Worm (Caenorhabditis elegans) whole organism, L2 larva: ENCODE measurements around the gene F59B2.3.

Experiments used
- C34F6.9 ChIP-seq: fragments of 150-350 bp; optimal IDR thresholded peaks from 2 replicates; lab custom pipeline; 2014; ENCODE audit warnings: missing biosample characterization, missing genetic modification characterization
- F13H6.1 ChIP-seq: sonication (generic microtip); optimal IDR thresholded peaks from 2 replicates; lab custom pipeline; 2016; ENCODE audit warnings: missing genetic modification characterization, missing compliant biosample characterization
- Y55F3AM.14 ChIP-seq: fragments of 200-800 bp; sonication (Bioruptor generic); optimal IDR thresholded peaks from 2 replicates; lab custom pipeline; 2018; ENCODE audit warnings: mild to moderate bottlenecking, missing genetic modification characterization, missing compliant biosample characterization
- ZK546.5 ChIP-seq: sonication (generic microtip); optimal IDR thresholded peaks from 2 replicates; lab custom pipeline; 2017; ENCODE audit warnings: missing biosample characterization, missing genetic modification characterization
- alr-1 ChIP-seq: fragments of 150-350 bp; optimal IDR thresholded peaks from 2 replicates; lab custom pipeline; 2014; ENCODE audit warnings: missing biosample characterization, missing genetic modification characterization
- aly-2 ChIP-seq: fragments of 150-350 bp; optimal IDR thresholded peaks from 2 replicates; lab custom pipeline; 2014; ENCODE audit warnings: missing biosample characterization, missing genetic modification characterization
- ama-1 ChIP-seq: fragments of 150-350 bp; optimal IDR thresholded peaks from 2 replicates; lab custom pipeline; 2018; ENCODE audit warnings: inconsistent platforms
- ceh-16 ChIP-seq: fragments of 150-350 bp; optimal IDR thresholded peaks from 2 replicates; lab custom pipeline; 2014; ENCODE audit warnings: missing biosample characterization, missing genetic modification characterization
- ceh-82 ChIP-seq: fragments of 150-350 bp; optimal IDR thresholded peaks from 2 replicates; lab custom pipeline; 2014; ENCODE audit warnings: missing biosample characterization, missing genetic modification characterization
- crh-2 ChIP-seq: sonication (generic microtip); optimal IDR thresholded peaks from 2 replicates; lab custom pipeline; 2017; ENCODE audit warnings: missing biosample characterization, missing genetic modification characterization
- dmd-4 ChIP-seq: sonication (generic microtip); optimal IDR thresholded peaks from 2 replicates; lab custom pipeline; 2017; ENCODE audit warnings: missing biosample characterization, missing genetic modification characterization
- egl-27 ChIP-seq: sonication (generic microtip); optimal IDR thresholded peaks from 3 replicates; lab custom pipeline; 2017; ENCODE audit warnings: missing biosample characterization, missing genetic modification reagents, missing genetic modification characterization
- fos-1 ChIP-seq: fragments of 150-350 bp; optimal IDR thresholded peaks from 2 replicates; lab custom pipeline; 2014; ENCODE audit warnings: missing biosample characterization, missing genetic modification characterization
- gmeb-1 ChIP-seq: fragments of 150-350 bp; optimal IDR thresholded peaks from 2 replicates; lab custom pipeline; 2014; ENCODE audit warnings: missing biosample characterization, missing genetic modification characterization
- lin-11 ChIP-seq: fragments of 150-350 bp; sonication (generic microtip); optimal IDR thresholded peaks from 2 replicates; lab custom pipeline; 2014; ENCODE audit warnings: missing biosample characterization, missing genetic modification characterization, inconsistent platforms, mixed read lengths
- lin-13 ChIP-seq: fragments of 150-350 bp; optimal IDR thresholded peaks from 2 replicates; lab custom pipeline; 2014; ENCODE audit warnings: missing biosample characterization, missing genetic modification reagents, missing genetic modification characterization
- lsy-2 ChIP-seq, 2 experiments: fragments of 150-350 bp in 1 of 2; sonication (generic microtip) in 1 of 2; optimal IDR thresholded peaks; 2 replicates each; lab custom pipeline; 2014 to 2017; ENCODE audit warnings: missing biosample characterization in 2 of 2, missing genetic modification characterization in 2 of 2
- mab-5 ChIP-seq: fragments of 150-350 bp; optimal IDR thresholded peaks from 2 replicates; lab custom pipeline; 2014; ENCODE audit warnings: missing biosample characterization, missing genetic modification characterization
- mdl-1 ChIP-seq, 2 experiments: fragments of 150-350 bp in 1 of 2; sonication (generic microtip) in 1 of 2; optimal IDR thresholded peaks; 2 replicates each; lab custom pipeline; 2017; ENCODE audit warnings: missing biosample characterization in 2 of 2, missing genetic modification characterization in 2 of 2
- nhr-11 ChIP-seq: fragments of 150-350 bp; optimal IDR thresholded peaks from 2 replicates; lab custom pipeline; 2014; ENCODE audit warnings: missing biosample characterization, missing genetic modification characterization
- nhr-12 ChIP-seq: fragments of 150-350 bp; optimal IDR thresholded peaks from 2 replicates; lab custom pipeline; 2014; ENCODE audit warnings: missing biosample characterization, missing genetic modification characterization
- nhr-129 ChIP-seq: fragments of 150-350 bp; optimal IDR thresholded peaks from 2 replicates; lab custom pipeline; 2014; ENCODE audit warnings: missing biosample characterization, missing genetic modification characterization
- nhr-21 ChIP-seq: fragments of 150-350 bp; optimal IDR thresholded peaks from 2 replicates; lab custom pipeline; 2014; ENCODE audit warnings: missing biosample characterization, missing genetic modification characterization
- nhr-237 ChIP-seq: fragments of 150-350 bp; optimal IDR thresholded peaks from 2 replicates; lab custom pipeline; 2014; ENCODE audit warnings: missing biosample characterization, missing genetic modification characterization
- nhr-25 ChIP-seq: fragments of 150-350 bp; sonication (generic microtip); optimal IDR thresholded peaks from 3 replicates; lab custom pipeline; 2014; ENCODE audit warnings: missing biosample characterization, missing genetic modification characterization
- nhr-6 ChIP-seq: fragments of 150-350 bp; optimal IDR thresholded peaks from 2 replicates; lab custom pipeline; 2014; ENCODE audit warnings: missing biosample characterization, missing genetic modification characterization
- peb-1 ChIP-seq: fragments of 150-350 bp; optimal IDR thresholded peaks from 2 replicates; lab custom pipeline; 2014; ENCODE audit warnings: missing biosample characterization, missing genetic modification characterization
- sem-4 ChIP-seq: fragments of 150-350 bp; optimal IDR thresholded peaks from 2 replicates; lab custom pipeline; 2014; ENCODE audit warnings: missing biosample characterization, missing genetic modification reagents, missing genetic modification characterization
- sma-3 ChIP-seq: sonication (generic microtip); optimal IDR thresholded peaks from 2 replicates; lab custom pipeline; 2016; ENCODE audit warnings: missing genetic modification reagents, missing genetic modification characterization, missing compliant biosample characterization
- sma-9 ChIP-seq, 2 experiments: fragments of 150-350 bp in 1 of 2; sonication (generic microtip) in 1 of 2; optimal IDR thresholded peaks; 2 replicates each; lab custom pipeline; 2014 to 2016; ENCODE audit warnings: missing genetic modification characterization in 2 of 2, mild to moderate bottlenecking in 1 of 2, missing biosample characterization in 1 of 2, missing compliant biosample characterization in 1 of 2, missing genetic modification reagents in 1 of 2, moderate library complexity in 1 of 2
- snpc-4 ChIP-seq: fragments of 150-350 bp; optimal IDR thresholded peaks from 2 replicates; lab custom pipeline; 2014; ENCODE audit warnings: missing biosample characterization, missing genetic modification characterization
- unc-39 ChIP-seq: fragments of 150-350 bp; optimal IDR thresholded peaks from 2 replicates; lab custom pipeline; 2014; ENCODE audit warnings: missing biosample characterization, missing genetic modification characterization
- unc-55 ChIP-seq: fragments of 150-350 bp; sonication (generic microtip); optimal IDR thresholded peaks from 3 replicates; lab custom pipeline; 2014; ENCODE audit warnings: missing biosample characterization, missing genetic modification reagents, missing genetic modification characterization
- unc-62 ChIP-seq: fragments of 150-350 bp; optimal IDR thresholded peaks from 2 replicates; lab custom pipeline; 2014; ENCODE audit warnings: missing biosample characterization, missing genetic modification reagents, missing genetic modification characterization

Gene F59B2.3

DNA sequence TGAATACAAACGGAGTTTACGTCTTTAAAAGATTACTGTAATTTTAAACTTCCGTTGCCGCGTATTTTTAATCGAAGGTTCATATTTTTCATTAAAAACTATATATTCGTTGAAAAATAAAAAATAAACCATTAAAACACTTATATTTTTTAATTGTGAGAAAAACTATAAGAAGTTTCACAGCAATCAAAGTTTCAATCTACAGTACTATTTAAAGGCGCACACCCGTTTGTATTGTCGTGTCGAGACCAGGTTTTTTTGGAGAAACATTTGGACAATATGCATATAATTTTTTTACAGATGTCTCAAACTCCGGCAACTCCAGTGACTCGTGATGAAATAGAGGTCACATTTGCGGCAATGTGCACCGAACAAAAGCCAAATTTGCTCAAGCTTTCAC lies 25.7 kb downstream of the F59B2.3 start, which contains the start of gene R08D7.5:
Gene R08D7.5, plus strand, starts transcription at position 301 of the 400 bp plus-strand sequence.
- TF ChIP-seq gmeb-1 (tag; lab: Kevin White, UChicago): no peak
- TF ChIP-seq egl-27: no peak
- TF ChIP-seq mdl-1 (tag; optimal IDR thresholded peaks at IDR 0.05; lab: Kevin White, UChicago): no peak
- no peak for TF ChIP-seq unc-39 (tag; lab: Kevin White, UChicago)
- no peak for TF ChIP-seq nhr-237 (tag; lab: Kevin White, UChicago)
- no peak for TF ChIP-seq mab-5
- TF ChIP-seq ceh-82 (tag; lab: Kevin White, UChicago): no peak
- TF ChIP-seq aly-2 (tag; lab: Kevin White, UChicago): no peak
- TF ChIP-seq ama-1: no peak
- TF ChIP-seq unc-55: no peak
- no peak for TF ChIP-seq alr-1 (tag; lab: Kevin White, UChicago)
- no peak for TF ChIP-seq snpc-4
- no peak for TF ChIP-seq lsy-2 (tag; optimal IDR thresholded peaks at IDR 0.05; lab: Kevin White, UChicago)
- TF ChIP-seq nhr-12 (tag; lab: Kevin White, UChicago): no peak
- no peak for TF ChIP-seq nhr-129 (tag; lab: Kevin White, UChicago)
- no peak for TF ChIP-seq peb-1 (tag; lab: Kevin White, UChicago)
- TF ChIP-seq sem-4: no peak
- no peak for TF ChIP-seq nhr-21 (tag; lab: Kevin White, UChicago)
- TF ChIP-seq unc-62 (GFP tag; lab: Kevin White, UChicago): no peak
- no peak for TF ChIP-seq fos-1 (tag; lab: Kevin White, UChicago)

DNA sequence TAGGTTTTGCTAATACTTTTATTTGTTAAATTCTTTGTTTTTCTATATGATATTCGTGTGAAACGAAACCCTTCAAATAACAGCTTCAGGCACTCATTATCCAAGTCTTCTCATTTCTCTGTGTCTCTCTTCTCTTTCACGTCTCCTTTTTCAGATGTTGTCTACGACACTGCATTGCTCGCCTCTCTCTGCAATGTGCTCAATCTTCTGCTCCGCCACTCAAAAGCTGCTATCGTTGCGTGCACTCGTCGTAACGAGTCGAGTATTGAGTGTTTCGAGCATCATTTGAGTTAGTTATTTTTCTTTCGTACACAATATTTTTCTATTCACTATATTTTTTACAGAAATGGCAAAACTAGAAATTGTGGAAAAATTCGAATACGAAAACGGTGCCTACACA lies 26.4 kb downstream of the F59B2.3 start:
- no peak for TF ChIP-seq aly-2 (tag; lab: Kevin White, UChicago)
- no peak for TF ChIP-seq dmd-4 (tag; lab: Kevin White, UChicago)
- TF ChIP-seq ceh-16 (tag; lab: Kevin White, UChicago): no peak
- TF ChIP-seq C34F6.9 (tag; lab: Kevin White, UChicago): peak; percentile 10
- no peak for TF ChIP-seq egl-27
- TF ChIP-seq sem-4: no peak
- TF ChIP-seq mab-5: no peak
- TF ChIP-seq ZK546.5 (tag; lab: Kevin White, UChicago): no peak
- TF ChIP-seq unc-55: peak; percentile 12
- TF ChIP-seq, all 48 proteins: peak for 2

DNA sequence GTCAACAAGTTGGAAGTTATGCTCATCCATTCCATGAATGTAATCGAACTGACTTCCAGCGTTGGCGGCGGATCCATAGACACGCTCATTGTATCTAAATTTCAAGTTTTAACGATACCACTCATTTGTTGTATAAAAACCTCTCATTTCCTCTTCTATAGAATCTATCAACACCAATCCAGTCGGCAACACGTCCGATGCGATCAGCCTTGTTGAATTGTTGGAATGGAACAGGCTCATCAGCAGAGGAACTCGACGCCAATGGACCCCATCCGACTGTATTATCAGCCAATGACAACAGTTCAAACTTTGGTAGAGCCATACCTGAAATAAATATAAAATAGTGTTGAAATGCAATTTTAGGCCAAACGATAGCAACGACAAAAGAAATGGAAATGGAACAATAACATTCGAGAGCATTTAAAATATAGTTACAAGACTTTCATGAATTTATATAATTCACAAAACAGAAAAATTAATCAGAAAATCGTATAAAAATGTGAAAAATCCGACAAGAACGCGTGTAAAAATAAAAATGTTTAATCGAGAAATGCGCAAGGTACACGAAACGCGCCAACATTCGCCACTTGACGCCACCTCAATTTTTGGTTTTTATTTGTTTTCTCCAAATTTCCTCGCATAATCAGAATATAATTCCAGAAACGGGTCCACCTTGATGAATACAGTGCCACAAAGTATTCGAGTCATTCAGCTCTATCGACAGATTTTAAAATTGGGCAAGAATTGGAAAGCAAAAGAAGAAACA lies 28.1 kb downstream of the F59B2.3 start, which contains the start of the genes eif-3.D and R08D7.4:
Gene eif-3.D, minus strand, starts transcription at position 324 of the 766 bp plus-strand sequence.
Gene R08D7.4, plus strand, starts transcription at position 638 of the 766 bp plus-strand sequence.
- TF ChIP-seq nhr-129 (tag; lab: Kevin White, UChicago) (peak; percentile 63), crh-2 (tag; lab: Kevin White, UChicago) (peak; percentile 59), snpc-4 (no peak), sem-4 (no peak), Y55F3AM.14 (no peak), mab-5 (peak; percentile 42), gmeb-1 (tag; lab: Kevin White, UChicago) (peak; percentile 72), sma-3 (GFP tag; lab: Kevin White, UChicago) (peak; percentile 8), lsy-2 (tag; optimal IDR thresholded peaks at IDR 0.05; lab: Kevin White, UChicago) (peak; percentile 71 to 83), mdl-1 (tag; optimal IDR thresholded peaks at IDR 0.05; lab: Kevin White, UChicago) (no peak), sma-9 (GFP tag; optimal IDR thresholded peaks at IDR 0.05; lab: Kevin White, UChicago) (peak; percentile 38), sma-9 (tag; optimal IDR thresholded peaks at IDR 0.05; lab: Kevin White, UChicago) (no peak), nhr-11 (tag; lab: Kevin White, UChicago) (no peak), F13H6.1 (peak; percentile 48), ceh-82 (tag; lab: Kevin White, UChicago) (no peak), lin-11 (peak; percentile 13), unc-55 (peak; percentile 84), lin-13 (GFP tag; lab: Kevin White, UChicago) (peak; percentile 23), nhr-25 (tag; lab: Kevin White, UChicago) (peak; percentile 44), ZK546.5 (tag; lab: Kevin White, UChicago) (no peak), C34F6.9 (tag; lab: Kevin White, UChicago) (peak; percentile 87)

DNA sequence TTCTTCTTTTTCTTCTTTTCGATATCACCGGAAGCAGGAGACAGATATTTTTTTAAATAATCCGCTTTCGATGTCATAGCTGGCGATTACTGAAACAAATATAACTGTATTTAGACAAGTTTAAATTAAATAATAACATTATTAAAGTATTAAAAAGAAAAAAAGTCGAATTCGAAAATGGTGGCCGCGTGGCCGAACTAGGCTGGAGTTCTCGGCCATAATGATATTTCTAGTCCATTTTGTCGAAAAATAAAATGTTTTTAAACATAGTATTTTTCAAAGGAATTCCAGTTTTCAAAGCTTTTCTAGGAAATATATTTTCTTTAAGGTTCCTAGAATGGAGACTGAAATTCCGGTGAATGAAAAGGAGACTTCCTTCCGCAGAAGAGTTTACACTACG lies 31.9 kb downstream of the F59B2.3 start, which contains the start of the genes bud-13 and rpap-2:
Gene bud-13, minus strand, starts transcription at position 89 of the 400 bp plus-strand sequence.
Gene rpap-2, plus strand, starts transcription at position 329 of the 400 bp plus-strand sequence.
- no peak for TF ChIP-seq lin-13 (GFP tag; lab: Kevin White, UChicago)
- TF ChIP-seq nhr-6 (tag; lab: Kevin White, UChicago): no peak
- peak; percentile 14 for TF ChIP-seq unc-55
- no peak for TF ChIP-seq lsy-2 (tag; optimal IDR thresholded peaks at IDR 0.05; lab: Kevin White, UChicago)
- TF ChIP-seq crh-2 (tag; lab: Kevin White, UChicago): no peak
